Worm (Caenorhabditis elegans): ENCODE results near the gene C35B8.3.
A peak's percentile ranks its signal among the peaks of the same experiment; 100 is the strongest.
"Not testable (repeated sequence)": the region's sequence is repeated elsewhere in the genome, so short reads cannot be mapped to it uniquely, and the experiment has no call there.

C35B8.3 gene

DNA sequence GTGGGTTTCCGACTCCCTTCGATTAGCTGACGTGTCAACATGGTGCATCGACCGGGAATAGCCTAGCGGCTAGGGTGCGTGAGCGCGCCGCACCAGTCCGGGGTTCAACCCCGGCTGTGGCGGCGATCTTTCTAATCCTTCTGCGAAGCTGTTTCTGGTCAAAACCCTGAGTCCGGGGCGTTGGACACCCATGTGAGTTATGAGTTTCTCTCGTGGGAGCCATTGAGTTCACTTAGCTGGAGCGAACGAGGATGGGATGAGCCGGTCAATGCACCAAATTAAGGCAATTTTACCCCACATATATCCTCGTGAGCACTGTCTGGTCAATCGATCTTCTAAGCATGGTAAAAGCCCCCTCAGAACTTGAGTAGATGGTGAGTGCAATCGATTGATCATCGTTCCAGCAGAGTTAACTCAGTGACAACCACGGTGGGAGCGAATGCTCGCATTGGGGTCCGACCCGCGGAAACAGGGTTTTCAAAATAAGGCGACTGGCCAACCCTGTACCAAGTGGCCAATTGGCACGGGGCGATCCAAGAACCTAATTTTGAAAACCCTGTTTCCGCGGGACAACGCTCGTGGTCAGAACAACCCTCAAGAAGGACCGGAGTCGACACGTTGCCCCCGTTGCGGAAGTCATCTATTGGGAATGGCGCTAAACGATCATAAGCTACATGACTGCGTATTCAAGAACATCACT, 21.8 kb upstream of the C35B8.3 start, which contains the start of gene Y81B9A.1:
TSS of gene Y81B9A.1 (plus strand) at position 650 of the 700 bp plus-strand sequence.
- 0 out of 2 replicates have a peak, but pooled peaks have one; percentile 15 for TF ChIP-seq lim-7 (GFP tag; IDR thresholded peaks at IDR 0.05)
- 0 out of 2 replicates have a peak, but pooled peaks have one; percentile 12 for TF ChIP-seq Y48G9A.11 (GFP tag; IDR thresholded peaks at IDR 0.05)
- TF ChIP-seq set-16 (GFP tag; IDR thresholded peaks at IDR 0.05): peak; percentile 84
- no peak for TF ChIP-seq nhr-77 (tag; optimal IDR thresholded peaks at IDR 0.05)
- TF ChIP-seq F44E2.7 (GFP tag; IDR thresholded peaks at IDR 0.05): no peak
- TF ChIP-seq snpc-1.2 (GFP tag; IDR thresholded peaks at IDR 0.05): peak; percentile 43; the same call in 1 of the 2 replicates
- peak; percentile 76 for TF ChIP-seq ceh-44 (GFP tag; IDR thresholded peaks at IDR 0.05)

DNA sequence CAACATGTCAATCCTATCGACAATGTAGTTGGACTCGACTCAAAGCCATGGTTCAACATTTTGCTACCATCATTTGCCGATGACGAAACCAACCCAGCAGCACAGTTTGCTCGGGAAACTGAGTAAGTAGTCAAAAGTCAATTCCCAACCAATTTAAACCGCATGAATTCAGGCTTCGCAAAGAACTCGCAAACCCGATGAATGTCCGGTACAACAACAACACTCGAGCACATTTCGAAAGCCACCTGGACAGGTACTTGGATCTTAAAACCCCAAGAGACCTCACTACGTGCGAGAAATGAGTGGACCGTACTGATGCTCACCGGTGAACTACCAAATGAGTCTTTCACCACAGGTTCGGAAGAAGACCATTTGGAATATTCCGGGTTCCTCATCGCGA, 19.6 kb upstream of the C35B8.3 start:
- TF ChIP-seq aha-1 (tag): peak; percentile 93
- TF ChIP-seq nhr-28 (tag; optimal IDR thresholded peaks at IDR 0.05): no peak
- TF ChIP-seq unc-62 (GFP tag; optimal IDR thresholded peaks at IDR 0.05 in 1 of 2): peak in 1 of 2 experiments; percentile 70
- no peak for TF ChIP-seq unc-62 (tag; optimal IDR thresholded peaks at IDR 0.05)
- TF ChIP-seq attf-4 (tag; optimal IDR thresholded peaks at IDR 0.05): no peak
- TF ChIP-seq lsy-2 (tag; optimal IDR thresholded peaks at IDR 0.05): no peak

ce11 chrX:9195375-9196098, 18.2 kb upstream of the C35B8.3 start:
- peak; percentile 96 for TF ChIP-seq aha-1 (tag)
- TF ChIP-seq unc-62 (GFP tag; optimal IDR thresholded peaks at IDR 0.05 in 1 of 2): peak in 1 of 2 experiments; percentile 77
- TF ChIP-seq unc-62 (tag; optimal IDR thresholded peaks at IDR 0.05): no peak
- no peak for TF ChIP-seq Y75B8A.6 (GFP tag; IDR thresholded peaks at IDR 0.05)

ce11 chrX:9203468-9203867, 10.3 kb upstream of the C35B8.3 start, which contains the start of gene crb-3:
TSS of gene crb-3 (plus strand) at chrX:9203768.
- not testable (repeated sequence) for TF ChIP-seq set-16 (GFP tag; IDR thresholded peaks at IDR 0.05); Y75B8A.6 (GFP tag; IDR thresholded peaks at IDR 0.05); T20F7.1 (GFP tag; optimal IDR thresholded peaks at IDR 0.05)

ce11 chrX:9204986-9205385, 8.7 kb upstream of the C35B8.3 start:
- TF ChIP-seq unc-62 (GFP tag; optimal IDR thresholded peaks at IDR 0.05 in 1 of 2) (peak in 1 of 2 experiments; percentile 53), unc-62 (tag; optimal IDR thresholded peaks at IDR 0.05) (no peak), vab-7 (GFP tag; IDR thresholded peaks at IDR 0.05) (no peak)

- no peak for TF ChIP-seq attf-4 (tag; optimal IDR thresholded peaks at IDR 0.05)
- TF ChIP-seq cey-2 (tag; optimal IDR thresholded peaks at IDR 0.05; ENCODE audit: borderline replicate concordance, insufficient read depth): no peak
- peak in 1 of 2 experiments; percentile 93 for TF ChIP-seq unc-62 (GFP tag; optimal IDR thresholded peaks at IDR 0.05 in 1 of 2)
- no peak for TF ChIP-seq unc-62 (tag; optimal IDR thresholded peaks at IDR 0.05)
- no peak for TF ChIP-seq lir-3 (tag; optimal IDR thresholded peaks at IDR 0.05)
- TF ChIP-seq hif-1 (tag; optimal IDR thresholded peaks at IDR 0.05): no peak
Observed at ce11 chrX:9206731-9207130, 7.0 kb upstream of the C35B8.3 start.

DNA sequence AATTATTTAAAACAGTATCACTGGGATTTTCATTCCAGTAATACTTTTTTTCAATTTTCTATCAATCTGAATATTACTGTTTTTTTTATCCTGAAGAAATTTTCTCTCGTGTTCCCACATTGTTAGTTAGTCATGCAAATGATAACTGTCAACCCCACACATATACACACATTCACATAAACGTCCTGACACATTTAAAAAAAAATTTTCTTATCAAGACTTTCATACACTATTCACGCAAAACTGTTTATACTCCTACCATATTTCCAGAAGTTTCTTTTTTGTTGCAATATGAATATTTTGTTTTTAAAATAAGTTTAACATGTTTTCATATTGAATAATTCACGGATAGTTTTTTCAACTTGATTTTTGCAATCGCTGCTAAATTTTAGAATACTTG, 5.2 kb upstream of the C35B8.3 start:
- no peak for TF ChIP-seq snpc-1.2 (GFP tag; IDR thresholded peaks at IDR 0.05)
- TF ChIP-seq lir-3 (tag; optimal IDR thresholded peaks at IDR 0.05): no peak
- TF ChIP-seq skn-1 (tag; optimal IDR thresholded peaks at IDR 0.05): no peak
- TF ChIP-seq saeg-2 (GFP tag; IDR thresholded peaks at IDR 0.05): no peak
- no peak for TF ChIP-seq nhr-42 (GFP tag; IDR thresholded peaks at IDR 0.05)
- no peak for TF ChIP-seq mdl-1 (tag; optimal IDR thresholded peaks at IDR 0.05)
- TF ChIP-seq lin-1 (GFP tag; IDR thresholded peaks at IDR 0.05): no peak
- no peak for TF ChIP-seq lin-29 (GFP tag; IDR thresholded peaks at IDR 0.05)
- TF ChIP-seq hlh-11 (tag; optimal IDR thresholded peaks at IDR 0.05): peak; percentile 1
- no peak for TF ChIP-seq F44E2.7 (GFP tag; IDR thresholded peaks at IDR 0.05)
- no peak for TF ChIP-seq nhr-6 (tag; optimal IDR thresholded peaks at IDR 0.05)
- TF ChIP-seq lin-13 (GFP tag; optimal IDR thresholded peaks at IDR 0.05): no peak
- TF ChIP-seq daf-19 (GFP tag; conservative IDR thresholded peaks at IDR 0.05): no peak
- TF ChIP-seq pqm-1 (tag; optimal IDR thresholded peaks at IDR 0.05): peak; percentile 57
- TF ChIP-seq dmd-6 (GFP tag; IDR thresholded peaks at IDR 0.05): no peak; the same call in 1 of the 2 replicates
- peak; percentile 21 for TF ChIP-seq hlh-30 (tag; optimal IDR thresholded peaks at IDR 0.05; ENCODE audit: insufficient read depth)
- no peak for TF ChIP-seq daf-16 (GFP tag; optimal IDR thresholded peaks at IDR 0.05)
- TF ChIP-seq daf-16 (tag; optimal IDR thresholded peaks at IDR 0.05): peak; percentile 83
- no peak for TF ChIP-seq ceh-32 (tag; optimal IDR thresholded peaks at IDR 0.05; ENCODE audit: poor library complexity)
- TF ChIP-seq zip-2 (tag; optimal IDR thresholded peaks at IDR 0.05): no peak

Measured in whole organism, L4 larva.